Comparison of ENCODE assay signal across 7 worm cellular contexts in genomic region chrV:9729462-9730162, ce11.
TF ChIP-seq lines count a peak whose summit lies in the region.

TSS of gene aagr-3 (minus strand) at chrV:9729512.
TSS of gene drap-1 (plus strand) at chrV:9730106.

TF ChIP-seq in whole organism, L1 larva, 84 proteins besides CTCF, POLR2A, EP300 and RAD21 (continued from another document and continues in another):
- no peak for TF ChIP-seq aly-2 (tag; optimal IDR thresholded peaks at IDR 0.05; lab: Kevin White, UChicago)
- no peak for TF ChIP-seq C34B4.2 (tag; optimal IDR thresholded peaks at IDR 0.05; lab: Kevin White, UChicago)
- peak; percentile 63 for TF ChIP-seq nhr-71 (tag; optimal IDR thresholded peaks at IDR 0.05; lab: Kevin White, UChicago)
- peak; percentile 79 to 89 for TF ChIP-seq lin-35 (GFP tag; optimal IDR thresholded peaks at IDR 0.05; lab: Kevin White, UChicago)
- no peak for TF ChIP-seq nhr-12 (tag; optimal IDR thresholded peaks at IDR 0.05; lab: Kevin White, UChicago)
- no peak for TF ChIP-seq C04F5.9 (tag; optimal IDR thresholded peaks at IDR 0.05; lab: Kevin White, UChicago)
- no peak for TF ChIP-seq Y116A8C.19 (tag; optimal IDR thresholded peaks at IDR 0.05; lab: Kevin White, UChicago; ENCODE audit: borderline replicate concordance)
- no peak for TF ChIP-seq alr-1 (tag; optimal IDR thresholded peaks at IDR 0.05; lab: Kevin White, UChicago; ENCODE audit: borderline replicate concordance)
- TF ChIP-seq fkh-4 (tag; optimal IDR thresholded peaks at IDR 0.05; lab: Kevin White, UChicago; ENCODE audit: borderline replicate concordance), result no peak
- no peak for TF ChIP-seq vab-15 (tag; optimal IDR thresholded peaks at IDR 0.05; lab: Kevin White, UChicago)
- peak; percentile 48 for TF ChIP-seq nhr-20 (tag; optimal IDR thresholded peaks at IDR 0.05; lab: Kevin White, UChicago)
- TF ChIP-seq nhr-47 (tag; optimal IDR thresholded peaks at IDR 0.05; lab: Kevin White, UChicago), result peak; percentile 20
- peak; percentile 67 for TF ChIP-seq blmp-1 (tag; optimal IDR thresholded peaks at IDR 0.05; lab: Kevin White, UChicago)
- TF ChIP-seq mdl-1 (tag; optimal IDR thresholded peaks at IDR 0.05; lab: Kevin White, UChicago), result peak in 1 of 2 experiments; percentile 42
- TF ChIP-seq tbx-2 (tag; optimal IDR thresholded peaks at IDR 0.05; lab: Kevin White, UChicago), result no peak
- peak; percentile 3 for TF ChIP-seq jun-1 (tag; optimal IDR thresholded peaks at IDR 0.05; lab: Kevin White, UChicago)
- TF ChIP-seq nhr-77 (tag; optimal IDR thresholded peaks at IDR 0.05; lab: Kevin White, UChicago), result peak; percentile 19
- peak; percentile 36 for TF ChIP-seq fos-1 (tag; optimal IDR thresholded peaks at IDR 0.05; lab: Kevin White, UChicago)

TF ChIP-seq in whole organism, L2 larva, 48 proteins besides CTCF, POLR2A, EP300 and RAD21 (continued from another document):
- TF ChIP-seq sma-3 (GFP tag; optimal IDR thresholded peaks at IDR 0.05; lab: Kevin White, UChicago), result peak; percentile 51
- TF ChIP-seq nhr-11 (tag; optimal IDR thresholded peaks at IDR 0.05; lab: Kevin White, UChicago), result no peak
- TF ChIP-seq lin-13 (GFP tag; optimal IDR thresholded peaks at IDR 0.05; lab: Kevin White, UChicago), result peak; percentile 55
- no peak for TF ChIP-seq elt-1 (tag; optimal IDR thresholded peaks at IDR 0.05; lab: Kevin White, UChicago)
- TF ChIP-seq dmd-4 (tag; optimal IDR thresholded peaks at IDR 0.05; lab: Kevin White, UChicago), result no peak
- peak; percentile 39 for TF ChIP-seq F13H6.1 (tag; optimal IDR thresholded peaks at IDR 0.05; lab: Kevin White, UChicago)
- peak; percentile 90 for TF ChIP-seq crh-2 (tag; optimal IDR thresholded peaks at IDR 0.05; lab: Kevin White, UChicago)
- TF ChIP-seq mab-5 (tag; optimal IDR thresholded peaks at IDR 0.05; lab: Kevin White, UChicago), result peak; percentile 26
- peak; percentile 42 for TF ChIP-seq snpc-4 (tag; optimal IDR thresholded peaks at IDR 0.05; lab: Kevin White, UChicago)
- TF ChIP-seq zag-1 (tag; optimal IDR thresholded peaks at IDR 0.05; lab: Kevin White, UChicago), result no peak
- peak; percentile 82 for TF ChIP-seq C34F6.9 (tag; optimal IDR thresholded peaks at IDR 0.05; lab: Kevin White, UChicago)
- no peak for TF ChIP-seq mbf-1 (tag; optimal IDR thresholded peaks at IDR 0.05; lab: Kevin White, UChicago)
- TF ChIP-seq ama-1 (optimal IDR thresholded peaks at IDR 0.05; lab: Kevin White, UChicago), result peak; percentile 61
- no peak for TF ChIP-seq ceh-82 (tag; optimal IDR thresholded peaks at IDR 0.05; lab: Kevin White, UChicago)
- TF ChIP-seq sma-9 (GFP tag; optimal IDR thresholded peaks at IDR 0.05; lab: Kevin White, UChicago), result peak; percentile 40
- TF ChIP-seq sma-9 (tag; optimal IDR thresholded peaks at IDR 0.05; lab: Kevin White, UChicago), result no peak
- TF ChIP-seq nhr-129 (tag; optimal IDR thresholded peaks at IDR 0.05; lab: Kevin White, UChicago), result peak; percentile 77
- no peak for TF ChIP-seq nhr-237 (tag; optimal IDR thresholded peaks at IDR 0.05; lab: Kevin White, UChicago)
- TF ChIP-seq alr-1 (tag; optimal IDR thresholded peaks at IDR 0.05; lab: Kevin White, UChicago), result no peak

TF ChIP-seq in whole organism, L3 larva, 47 proteins besides CTCF, POLR2A, EP300 and RAD21 (continued from another document):
- peak; percentile 88 for TF ChIP-seq nfya-1 (tag; optimal IDR thresholded peaks at IDR 0.05; lab: Kevin White, UChicago; ENCODE audit: insufficient read depth)
- peak; percentile 96 for TF ChIP-seq pha-4 (tag; optimal IDR thresholded peaks at IDR 0.05; lab: Kevin White, UChicago)
- TF ChIP-seq skn-1 (tag; optimal IDR thresholded peaks at IDR 0.05; lab: Kevin White, UChicago), result peak; percentile 61
- no peak for TF ChIP-seq fkh-10 (GFP tag; optimal IDR thresholded peaks at IDR 0.05; lab: Kevin White, UChicago)
- no peak for TF ChIP-seq egl-27 (tag; optimal IDR thresholded peaks at IDR 0.05; lab: Kevin White, UChicago)
- TF ChIP-seq lin-39 (tag; optimal IDR thresholded peaks at IDR 0.05; lab: Kevin White, UChicago), result peak; percentile 81
- peak; percentile 67 for TF ChIP-seq egl-5 (tag; optimal IDR thresholded peaks at IDR 0.05; lab: Kevin White, UChicago)

TF ChIP-seq in whole organism, L4 larva, 104 proteins besides CTCF, POLR2A, EP300 and RAD21 (continued from another document and continues in another):
- TF ChIP-seq mes-2 (tag; optimal IDR thresholded peaks at IDR 0.05; lab: Kevin White, UChicago; ENCODE audit: poor library complexity, severe bottlenecking) (peak; percentile 67), dpl-1 (GFP tag; optimal IDR thresholded peaks at IDR 0.05; lab: Kevin White, UChicago) (peak; percentile 70), mep-1 (tag; optimal IDR thresholded peaks at IDR 0.05; lab: Kevin White, UChicago) (peak; percentile 77), spr-1 (tag; optimal IDR thresholded peaks at IDR 0.05; lab: Kevin White, UChicago) (no peak), mdl-1 (tag; optimal IDR thresholded peaks at IDR 0.05; lab: Kevin White, UChicago) (peak in 1 of 2 experiments; percentile 33), aha-1 (tag; lab: Kevin White, UChicago) (peak; percentile 78), fos-1 (tag; optimal IDR thresholded peaks at IDR 0.05; lab: Kevin White, UChicago) (no peak), T20F7.1 (GFP tag; optimal IDR thresholded peaks at IDR 0.05; lab: Kevin White, UChicago) (peak; percentile 63), rbr-2 (tag; optimal IDR thresholded peaks at IDR 0.05; lab: Kevin White, UChicago) (peak; percentile 34), gei-8 (GFP tag; optimal IDR thresholded peaks at IDR 0.05; lab: Kevin White, UChicago) (no peak), skn-1 (tag; optimal IDR thresholded peaks at IDR 0.05; lab: Kevin White, UChicago) (no peak), hif-1 (tag; optimal IDR thresholded peaks at IDR 0.05; lab: Kevin White, UChicago) (peak in 1 of 2 experiments; percentile 40), zip-2 (tag; optimal IDR thresholded peaks at IDR 0.05; lab: Kevin White, UChicago) (no peak), lir-3 (tag; optimal IDR thresholded peaks at IDR 0.05; lab: Kevin White, UChicago) (no peak), nhr-6 (tag; optimal IDR thresholded peaks at IDR 0.05; lab: Kevin White, UChicago) (peak; percentile 84), zag-1 (tag; optimal IDR thresholded peaks at IDR 0.05; lab: Kevin White, UChicago) (no peak), pha-4 (GFP tag; IDR thresholded peaks at IDR 0.05; lab: Robert Waterston, UW) (no peak), pha-4 (tag; optimal IDR thresholded peaks at IDR 0.05; lab: Kevin White, UChicago) (peak; percentile 67), cey-2 (tag; optimal IDR thresholded peaks at IDR 0.05; lab: Kevin White, UChicago; ENCODE audit: borderline replicate concordance, insufficient read depth) (no peak), dmd-8 (GFP tag; IDR thresholded peaks at IDR 0.05; lab: Robert Waterston, UW) (no peak), lim-7 (GFP tag; IDR thresholded peaks at IDR 0.05; lab: Robert Waterston, UW) (no peak), Y75B8A.6 (GFP tag; IDR thresholded peaks at IDR 0.05; lab: Robert Waterston, UW) (no peak), ctbp-1 (GFP tag; IDR thresholded peaks at IDR 0.05; lab: Robert Waterston, UW) (0 out of 2 replicates have a peak, but pooled peaks have one; percentile 34)

TF ChIP-seq in whole organism, late embryonic, 69 proteins besides CTCF, POLR2A, EP300 and RAD21 (continued from another document):
- no peak for TF ChIP-seq sox-4 (tag; optimal IDR thresholded peaks at IDR 0.05; lab: Kevin White, UChicago)
- TF ChIP-seq hlh-15 (tag; optimal IDR thresholded peaks at IDR 0.05; lab: Kevin White, UChicago), result no peak
- no peak for TF ChIP-seq odd-2 (tag; optimal IDR thresholded peaks at IDR 0.05; lab: Kevin White, UChicago)
- no peak for TF ChIP-seq hlh-13 (GFP tag; optimal IDR thresholded peaks at IDR 0.05; lab: Kevin White, UChicago)
- TF ChIP-seq pqm-1 (tag; optimal IDR thresholded peaks at IDR 0.05; lab: Kevin White, UChicago), result no peak
- TF ChIP-seq ceh-18 (tag; optimal IDR thresholded peaks at IDR 0.05; lab: Kevin White, UChicago), result no peak

TF ChIP-seq in whole organism, mixed stage, embryonic, 35 proteins besides CTCF, POLR2A, EP300 and RAD21 (continued from another document):
- TF ChIP-seq unc-62 (GFP tag; optimal IDR thresholded peaks at IDR 0.05; lab: Kevin White, UChicago) (no peak), mep-1 (tag; optimal IDR thresholded peaks at IDR 0.05; lab: Kevin White, UChicago) (peak; percentile 76), unc-120 (tag; optimal IDR thresholded peaks at IDR 0.05; lab: Kevin White, UChicago; ENCODE audit: poor library complexity, severe bottlenecking) (no peak)
TF ChIP-seq in whole organism, mixed stage, embryonic: peak in this region for 6.

TF ChIP-seq in whole organism, young adult, 124 proteins besides CTCF, POLR2A, EP300 and RAD21 (continued from another document):
- TF ChIP-seq lin-54 (GFP tag; optimal IDR thresholded peaks at IDR 0.05; lab: Kevin White, UChicago), result peak; percentile 42
- TF ChIP-seq tbp1 (GFP tag; optimal IDR thresholded peaks at IDR 0.05; lab: Kevin White, UChicago), result peak; percentile 0
- peak; percentile 3 for TF ChIP-seq efl-1 (GFP tag; optimal IDR thresholded peaks at IDR 0.05; lab: Kevin White, UChicago)
- no peak for TF ChIP-seq ztf-25 (GFP tag; IDR thresholded peaks at IDR 0.05; lab: Robert Waterston, UW)
- TF ChIP-seq hrde-1 (tag; optimal IDR thresholded peaks at IDR 0.05; lab: Kevin White, UChicago; ENCODE audit: borderline replicate concordance), result no peak
- TF ChIP-seq F39B2.1 (GFP tag; IDR thresholded peaks at IDR 0.05; lab: Robert Waterston, UW), result no peak
- TF ChIP-seq ceh-91 (GFP tag; IDR thresholded peaks at IDR 0.05; lab: Robert Waterston, UW), result 0 out of 2 replicates have a peak, but pooled peaks have one; percentile 27
- no peak for TF ChIP-seq snpc-4 (GFP tag; optimal IDR thresholded peaks at IDR 0.05; lab: Kevin White, UChicago)
- TF ChIP-seq snpc-4 (tag; optimal IDR thresholded peaks at IDR 0.05; lab: Kevin White, UChicago), result peak in 1 of 4 experiments; percentile 8
